Fruit fly (Drosophila melanogaster): ENCODE measurements around the gene RpL9.

The RpL9 gene

DNA sequence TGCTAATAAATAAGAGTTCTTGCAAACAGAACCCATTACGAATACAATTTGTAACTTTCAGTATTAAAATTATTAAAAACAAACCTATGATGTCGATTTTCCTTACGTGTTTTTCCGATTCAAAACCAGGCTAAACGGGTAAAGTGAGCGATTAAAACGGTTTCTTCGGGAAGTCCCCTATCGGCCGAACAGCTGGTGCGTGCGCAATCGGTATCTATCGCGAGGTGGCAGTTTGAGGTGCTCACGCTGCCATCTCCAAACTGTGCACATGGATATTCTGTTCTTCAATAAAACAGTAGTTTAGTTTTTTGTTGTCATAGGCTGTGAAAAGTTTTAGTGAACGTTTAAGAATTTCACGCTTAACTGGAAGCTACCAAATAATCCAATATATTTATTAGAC lies 14.8 kb downstream of the RpL9 start, which contains the start of gene TTLL4A (continued):
- TF ChIP-seq CG10267 (tag; optimal IDR thresholded peaks at IDR 0.05) (peak; percentile 63), al (GFP tag; IDR thresholded peaks at IDR 0.05) (no peak), CG2712 (tag; optimal IDR thresholded peaks at IDR 0.05) (no peak), CG16779 (GFP tag; IDR thresholded peaks at IDR 0.05) (no peak), caup (GFP tag; optimal IDR thresholded peaks at IDR 0.05; ENCODE audit: severe bottlenecking) (no peak), Usf (GFP tag; optimal IDR thresholded peaks at IDR 0.05) (no peak), CG34224 (GFP tag; IDR thresholded peaks at IDR 0.05; ENCODE audit: partially characterized antibody) (peak; percentile 98), Chrac-16 (GFP tag; optimal IDR thresholded peaks at IDR 0.05) (no peak), sr (GFP tag; IDR thresholded peaks at IDR 0.05) (no peak), pfk (GFP tag; optimal IDR thresholded peaks at IDR 0.05) (no peak), knrl (GFP tag; IDR thresholded peaks at IDR 0.05; ENCODE audit: partially characterized antibody) (peak; percentile 98), unc-4 (GFP tag; IDR thresholded peaks at IDR 0.05; ENCODE audit: partially characterized antibody) (peak; percentile 97), CG8281 (tag; optimal IDR thresholded peaks at IDR 0.05) (no peak), CG11247 (GFP tag; IDR thresholded peaks at IDR 0.05) (no peak), CG2889 (GFP tag; IDR thresholded peaks at IDR 0.05) (no peak), Taf1 (GFP tag; IDR thresholded peaks at IDR 0.05) (no peak), CrebB (tag; optimal IDR thresholded peaks at IDR 0.05) (peak; percentile 21), CG6683 (GFP tag; optimal IDR thresholded peaks at IDR 0.05) (no peak), Ptx1 (GFP tag; IDR thresholded peaks at IDR 0.05) (no peak), Hr3 (GFP tag; optimal IDR thresholded peaks at IDR 0.05) (no peak), ro (GFP tag; IDR thresholded peaks at IDR 0.05) (no peak), CG11456 (GFP tag; IDR thresholded peaks at IDR 0.05) (no peak), CG16813 (GFP tag; IDR thresholded peaks at IDR 0.05; ENCODE audit: partially characterized antibody) (peak; percentile 98), h (optimal IDR thresholded peaks at IDR 0.05) (no peak), sisA (GFP tag; IDR thresholded peaks at IDR 0.05) (no peak), hkb (optimal IDR thresholded peaks at IDR 0.05) (no peak), hkb (GFP tag; IDR thresholded peaks at IDR 0.05) (no peak), CG4617 (GFP tag; optimal IDR thresholded peaks at IDR 0.05; ENCODE audit: borderline replicate concordance) (peak; percentile 79), CG3726 (GFP tag; IDR thresholded peaks at IDR 0.05) (no peak), btn (GFP tag; optimal IDR thresholded peaks at IDR 0.05) (no peak), CG6791 (GFP tag; IDR thresholded peaks at IDR 0.05; ENCODE audit: partially characterized antibody) (peak; percentile 99), CG30403 (GFP tag; optimal IDR thresholded peaks at IDR 0.05) (peak; percentile 32), CG30020 (tag; optimal IDR thresholded peaks at IDR 0.05) (peak; percentile 73), CG1233 (GFP tag; optimal IDR thresholded peaks at IDR 0.05) (no peak), CG43689 (GFP tag; IDR thresholded peaks at IDR 0.05) (no peak), ac (GFP tag; optimal IDR thresholded peaks at IDR 0.05) (no peak), rib (GFP tag; IDR thresholded peaks at IDR 0.05) (no peak), PHDP (tag; optimal IDR thresholded peaks at IDR 0.05) (no peak), CG3847 (GFP tag; IDR thresholded peaks at IDR 0.05) (peak; percentile 40), nerfin-2 (GFP tag; IDR thresholded peaks at IDR 0.05; ENCODE audit: partially characterized antibody) (peak; percentile 96), Dbx (GFP tag; IDR thresholded peaks at IDR 0.05) (0 out of 3 replicates have a peak, but pooled peaks have one; percentile 44), CG2116 (GFP tag; optimal IDR thresholded peaks at IDR 0.05) (peak; percentile 71), hb (GFP tag; IDR thresholded peaks at IDR 0.05; ENCODE audit: partially characterized antibody) (peak; percentile 97), crp (GFP tag; optimal IDR thresholded peaks at IDR 0.05) (peak; percentile 64 to 94)

All from whole organism, embryonic.